Fruit fly (Drosophila melanogaster): Measurements from ENCODE around the gene Papst2.

DNA sequence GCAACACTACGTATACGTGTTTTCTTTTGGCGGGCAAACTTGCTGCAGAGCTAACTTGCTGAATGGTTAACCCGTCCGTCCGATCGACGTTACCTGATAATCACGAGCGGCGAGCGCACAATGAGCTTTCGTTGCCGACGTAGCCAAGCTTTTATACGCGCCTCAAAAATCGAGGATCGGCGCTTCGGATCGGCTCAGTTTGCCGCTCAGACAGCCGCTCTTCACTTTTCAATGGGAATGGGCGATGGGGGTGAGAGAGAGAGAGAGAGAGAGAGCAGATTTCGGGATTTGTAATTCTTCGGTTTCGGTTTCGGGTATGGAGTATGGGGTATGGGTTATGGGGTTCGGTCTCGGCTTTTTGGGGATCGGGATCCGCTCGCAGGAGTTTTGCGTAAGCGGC lies 10.6 kb upstream of the Papst2 start, which contains the start of gene Ilp8:
- TF ChIP-seq EcR (GFP tag; optimal IDR thresholded peaks at IDR 0.05), result no peak
- TF ChIP-seq pan (optimal IDR thresholded peaks at IDR 0.05), result no peak
- TF ChIP-seq CG8478 (optimal IDR thresholded peaks at IDR 0.05), result no peak
- no peak for TF ChIP-seq usp (GFP tag; optimal IDR thresholded peaks at IDR 0.05)
- TF ChIP-seq psq (optimal IDR thresholded peaks at IDR 0.05), result no peak
